Fruit fly (Drosophila melanogaster): ENCODE measurements around the gene dob.

DNA sequence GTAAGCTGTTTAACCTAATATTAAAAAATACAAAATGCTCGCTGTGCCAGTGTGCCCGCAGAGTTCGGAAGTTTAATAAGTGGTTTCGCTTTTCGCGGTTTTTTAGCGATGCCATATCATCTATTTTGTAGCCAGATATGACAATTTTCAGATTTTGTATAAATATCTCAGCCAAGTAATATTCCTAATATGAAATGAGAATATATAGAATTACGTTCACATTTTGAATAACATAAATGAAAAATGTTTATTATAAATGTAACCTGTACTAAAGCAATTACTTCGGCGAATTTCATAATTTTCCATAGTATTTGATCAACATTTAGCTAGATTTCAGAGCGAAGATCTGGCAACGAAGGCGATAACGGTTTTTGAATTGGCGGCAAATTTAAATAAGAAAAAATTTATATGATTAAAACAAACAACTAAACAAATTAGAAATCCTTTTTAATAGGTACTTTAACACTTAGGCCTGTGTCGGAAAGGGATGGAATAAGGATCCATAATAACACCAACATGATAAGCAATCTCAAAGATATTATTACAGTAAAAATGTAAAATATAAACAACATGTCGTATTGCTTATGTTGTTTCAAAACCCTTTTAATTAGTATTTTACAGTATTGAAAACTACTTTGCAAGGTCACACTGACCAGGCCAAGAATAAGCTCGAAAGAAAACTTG is at the start of gene dob, which contains the start of gene opm:
- TF ChIP-seq Sp1 (GFP tag; optimal IDR thresholded peaks at IDR 0.05) (peak; percentile 29), rgr (GFP tag; optimal IDR thresholded peaks at IDR 0.05) (no peak), Dfd (GFP tag; optimal IDR thresholded peaks at IDR 0.05) (no peak), Myc (optimal IDR thresholded peaks at IDR 0.05) (peak; percentile 88), psq (GFP tag; optimal IDR thresholded peaks at IDR 0.05) (peak; percentile 20), h (GFP tag; optimal IDR thresholded peaks at IDR 0.05) (peak; percentile 32), brk (GFP tag; optimal IDR thresholded peaks at IDR 0.05) (no peak), lola (GFP tag; optimal IDR thresholded peaks at IDR 0.05) (no peak), Vsx2 (GFP tag; optimal IDR thresholded peaks at IDR 0.05; ENCODE audit: partially characterized antibody) (no peak), sv (GFP tag; optimal IDR thresholded peaks at IDR 0.05) (no peak)
